Fruit fly (Drosophila melanogaster) whole organism, embryonic: Measurements from ENCODE around the gene Mlp84B.

Experiments used
- Bdp1 ChIP-seq: fragments of 200-800 bp; sonication (Bioruptor generic); optimal IDR thresholded peaks from 3 replicates; lab custom pipeline; 2016; ENCODE audit warnings: missing biosample characterization, missing genetic modification characterization
- CG10209 ChIP-seq: fragments of 200-800 bp; sonication (Bioruptor generic); optimal IDR thresholded peaks from 3 replicates; lab custom pipeline; 2017; ENCODE audit warnings: missing biosample characterization, mild to moderate bottlenecking, missing genetic modification characterization, missing genetic modification reagents
- CG10565 ChIP-seq: fragments of 200-800 bp; sonication (Bioruptor generic); optimal IDR thresholded peaks from 3 replicates; lab custom pipeline; 2016; ENCODE audit warnings: missing biosample characterization, mild to moderate bottlenecking, missing genetic modification characterization
- CG11456 ChIP-seq: fragments of 200-800 bp; sonication (Bioruptor generic); IDR thresholded peaks from 3 replicates; pipeline ENCODE4 v1.3.6; 2022; ENCODE audit warnings: missing biosample characterization, missing genetic modification characterization
- CG11560 ChIP-seq: fragments of 200-800 bp; sonication (Bioruptor generic); IDR thresholded peaks from 3 replicates; pipeline ENCODE4 v1.3.6; 2022; ENCODE audit warnings: missing biosample characterization, missing genetic modification characterization
- CG11696 ChIP-seq: fragments of 200-800 bp; sonication (Bioruptor generic); IDR thresholded peaks from 2 replicates; pipeline ENCODE4 v1.3.6; 2022; ENCODE audit warnings: missing biosample characterization, missing genetic modification characterization
- CG11723 ChIP-seq: fragments of 200-800 bp; sonication (Bioruptor generic); optimal IDR thresholded peaks from 2 replicates; lab custom pipeline; 2017; ENCODE audit warnings: missing biosample characterization, mild to moderate bottlenecking, missing genetic modification characterization
- CG12155 ChIP-seq: fragments of 200-800 bp; sonication (Bioruptor generic); optimal IDR thresholded peaks from 3 replicates; lab custom pipeline; 2016; ENCODE audit warnings: missing biosample characterization, missing genetic modification characterization
- CG12219 ChIP-seq: fragments of 200-800 bp; sonication (Bioruptor generic); optimal IDR thresholded peaks from 3 replicates; lab custom pipeline; 2018; ENCODE audit warnings: missing biosample characterization, mild to moderate bottlenecking, missing genetic modification characterization
- CG13296 ChIP-seq: fragments of 200-800 bp; sonication (Bioruptor generic); optimal IDR thresholded peaks from 3 replicates; lab custom pipeline; 2018; ENCODE audit warnings: missing biosample characterization, mild to moderate bottlenecking, missing genetic modification characterization
- CG14860 ChIP-seq: fragments of 200-800 bp; sonication (Bioruptor generic); IDR thresholded peaks from 3 replicates; pipeline ENCODE4 v1.3.6; 2022; ENCODE audit warnings: missing biosample characterization, missing genetic modification characterization; ENCODE audit not compliant: partially characterized antibody
- CG17361 ChIP-seq: fragments of 200-800 bp; sonication (Bioruptor generic); IDR thresholded peaks from 3 replicates; pipeline ENCODE4 v1.3.6; 2022; ENCODE audit warnings: missing biosample characterization, missing genetic modification characterization
- CG1832 ChIP-seq: fragments of 200-800 bp; sonication (Bioruptor generic); optimal IDR thresholded peaks from 2 replicates; lab custom pipeline; 2017; ENCODE audit warnings: missing biosample characterization, mild to moderate bottlenecking, missing genetic modification characterization, inconsistent platforms
- CG18619 ChIP-seq: fragments of 200-800 bp; sonication (Bioruptor generic); optimal IDR thresholded peaks from 3 replicates; lab custom pipeline; 2017; ENCODE audit warnings: missing biosample characterization, mild to moderate bottlenecking, missing genetic modification characterization
- CG18764 ChIP-seq: fragments of 200-800 bp; sonication (Bioruptor generic); optimal IDR thresholded peaks from 3 replicates; lab custom pipeline; 2016; ENCODE audit warnings: missing biosample characterization, missing genetic modification characterization
- CG2202 ChIP-seq: fragments of 200-800 bp; sonication (Bioruptor generic); optimal IDR thresholded peaks from 2 replicates; lab custom pipeline; 2018; ENCODE audit warnings: missing biosample characterization, mild to moderate bottlenecking, missing genetic modification characterization
- CG31224 ChIP-seq: fragments of 200-800 bp; sonication (Bioruptor generic); IDR thresholded peaks from 2 replicates; pipeline ENCODE4 v1.3.6; 2022; ENCODE audit warnings: missing biosample characterization, missing genetic modification characterization
- CG31441 ChIP-seq: fragments of 200-800 bp; sonication (Bioruptor generic); IDR thresholded peaks from 2 replicates; pipeline ENCODE4 v1.3.6; 2022; ENCODE audit warnings: missing biosample characterization, missing genetic modification characterization
- CG3726 ChIP-seq: fragments of 200-800 bp; sonication (Bioruptor generic); IDR thresholded peaks from 3 replicates; pipeline ENCODE4, ENCODE4 v1.3.6; 2022; ENCODE audit warnings: missing biosample characterization, missing genetic modification characterization
- CG4424 ChIP-seq: fragments of 200-800 bp; sonication (Bioruptor generic); optimal IDR thresholded peaks from 3 replicates; lab custom pipeline; 2016; ENCODE audit warnings: missing biosample characterization, missing genetic modification characterization
- CG4617 ChIP-seq: fragments of 200-800 bp; sonication (Bioruptor generic); optimal IDR thresholded peaks from 3 replicates; lab custom pipeline; 2016; ENCODE audit warnings: missing biosample characterization, missing genetic modification characterization, borderline replicate concordance
- CG6254 ChIP-seq: fragments of 200-800 bp; sonication (Bioruptor generic); optimal IDR thresholded peaks from 3 replicates; lab custom pipeline; 2017; ENCODE audit warnings: mild to moderate bottlenecking, missing biosample characterization, missing genetic modification reagents, missing genetic modification characterization
- CG6272 ChIP-seq: fragments of 200-800 bp; sonication (Bioruptor generic); IDR thresholded peaks from 2 replicates; pipeline ENCODE4 v1.3.6; 2022; ENCODE audit warnings: missing biosample characterization, missing genetic modification characterization
- CG7928 ChIP-seq: fragments of 200-800 bp; sonication (Bioruptor generic); optimal IDR thresholded peaks from 2 replicates; lab custom pipeline; 2017; ENCODE audit warnings: missing biosample characterization, mild to moderate bottlenecking, missing genetic modification characterization
- CG7963 ChIP-seq: fragments of 200-800 bp; sonication (Bioruptor generic); IDR thresholded peaks from 3 replicates; pipeline ENCODE4 v1.3.6; 2022; ENCODE audit warnings: missing biosample characterization, missing genetic modification characterization; ENCODE audit not compliant: partially characterized antibody
- CG8281 ChIP-seq: fragments of 200-800 bp; sonication (Bioruptor generic); optimal IDR thresholded peaks from 2 replicates; lab custom pipeline; 2018; ENCODE audit warnings: missing biosample characterization, mild to moderate bottlenecking, missing genetic modification characterization, moderate library complexity
- CG9876 ChIP-seq: fragments of 200-800 bp; sonication (Bioruptor generic); optimal IDR thresholded peaks from 2 replicates; lab custom pipeline; 2016; ENCODE audit warnings: missing biosample characterization, missing genetic modification characterization
- HHEX ChIP-seq: fragments of 200-800 bp; sonication (Bioruptor generic); optimal IDR thresholded peaks from 3 replicates; lab custom pipeline; 2017; ENCODE audit warnings: missing biosample characterization, mild to moderate bottlenecking, missing genetic modification characterization, missing genetic modification reagents
- Hmx ChIP-seq: fragments of 200-800 bp; sonication (Bioruptor generic); optimal IDR thresholded peaks from 2 replicates; lab custom pipeline; 2016; ENCODE audit warnings: missing biosample characterization, missing genetic modification characterization
- Sox100B ChIP-seq: fragments of 200-800 bp; sonication (Bioruptor generic); optimal IDR thresholded peaks from 3 replicates; lab custom pipeline; 2018; ENCODE audit warnings: missing biosample characterization, mild to moderate bottlenecking, missing genetic modification characterization
- ato ChIP-seq: fragments of 200-800 bp; sonication (Bioruptor generic); IDR thresholded peaks from 2 replicates; pipeline ENCODE4 v1.3.6; 2022; ENCODE audit warnings: missing biosample characterization, missing genetic modification characterization; ENCODE audit not compliant: partially characterized antibody
- bbx ChIP-seq: fragments of 200-800 bp; sonication (Bioruptor generic); IDR thresholded peaks from 2 replicates; pipeline ENCODE4 v1.3.6; 2022; ENCODE audit warnings: missing biosample characterization, missing genetic modification characterization; ENCODE audit not compliant: partially characterized antibody
- cato ChIP-seq: fragments of 200-800 bp; sonication (Bioruptor generic); optimal IDR thresholded peaks from 2 replicates; lab custom pipeline; 2016; ENCODE audit warnings: missing biosample characterization, missing genetic modification characterization, borderline replicate concordance
- chinmo ChIP-seq: fragments of 200-800 bp; sonication (Bioruptor generic); IDR thresholded peaks from 4 replicates; pipeline ENCODE4 v1.3.6; 2022; ENCODE audit warnings: missing biosample characterization, missing genetic modification characterization; ENCODE audit not compliant: partially characterized antibody
- chm ChIP-seq: fragments of 200-800 bp; sonication (Bioruptor generic); IDR thresholded peaks from 2 replicates; pipeline ENCODE4 v1.3.6; 2022; ENCODE audit warnings: missing biosample characterization, missing genetic modification characterization
- corto ChIP-seq: fragments of 200-800 bp; sonication (Bioruptor generic); optimal IDR thresholded peaks from 2 replicates; lab custom pipeline; 2016; ENCODE audit warnings: missing biosample characterization, mild to moderate bottlenecking, missing genetic modification characterization, moderate library complexity
- crc ChIP-seq: fragments of 200-800 bp; sonication (Bioruptor generic); optimal IDR thresholded peaks from 2 replicates; lab custom pipeline; 2016; ENCODE audit warnings: missing biosample characterization, missing genetic modification characterization
- en ChIP-seq: fragments of 200-800 bp; sonication (Bioruptor generic); optimal IDR thresholded peaks from 2 replicates; lab custom pipeline; 2016; ENCODE audit warnings: missing biosample characterization, missing genetic modification characterization
- gro ChIP-seq: fragments of 200-800 bp; sonication (Bioruptor generic); optimal IDR thresholded peaks from 2 replicates; lab custom pipeline; 2016; ENCODE audit warnings: missing biosample characterization, missing genetic modification characterization
- ind ChIP-seq: fragments of 200-800 bp; sonication (Bioruptor generic); optimal IDR thresholded peaks from 3 replicates; lab custom pipeline; 2016; ENCODE audit warnings: missing biosample characterization, missing genetic modification characterization
- lbe ChIP-seq: fragments of 200-800 bp; sonication (Bioruptor generic); optimal IDR thresholded peaks from 2 replicates; lab custom pipeline; 2016; ENCODE audit warnings: missing biosample characterization, mild to moderate bottlenecking, missing genetic modification characterization
- maf-S ChIP-seq: fragments of 200-800 bp; sonication (Bioruptor generic); optimal IDR thresholded peaks from 2 replicates; lab custom pipeline; 2016; ENCODE audit warnings: missing biosample characterization, missing genetic modification characterization
- nau ChIP-seq: fragments of 200-800 bp; sonication (Bioruptor generic); optimal IDR thresholded peaks from 3 replicates; lab custom pipeline; 2017; ENCODE audit warnings: missing biosample characterization, mild to moderate bottlenecking, missing genetic modification characterization, missing genetic modification reagents
- pfk ChIP-seq: fragments of 200-800 bp; sonication (Bioruptor generic); optimal IDR thresholded peaks from 2 replicates; lab custom pipeline; 2018; ENCODE audit warnings: missing biosample characterization, mild to moderate bottlenecking, missing genetic modification characterization, moderate library complexity
- pnt ChIP-seq: fragments of 200-800 bp; sonication (Bioruptor generic); optimal IDR thresholded peaks from 3 replicates; lab custom pipeline; 2016; ENCODE audit warnings: missing biosample characterization, missing genetic modification characterization
- shn ChIP-seq: fragments of 200-800 bp; sonication (Bioruptor generic); optimal IDR thresholded peaks from 3 replicates; lab custom pipeline; 2016; ENCODE audit warnings: missing biosample characterization, missing genetic modification characterization
- trh ChIP-seq: fragments of 200-800 bp; sonication (Bioruptor generic); optimal IDR thresholded peaks from 2 replicates; lab custom pipeline; 2016; ENCODE audit warnings: missing biosample characterization, missing genetic modification characterization
- vnd ChIP-seq: fragments of 200-800 bp; sonication (Bioruptor generic); IDR thresholded peaks from 3 replicates; pipeline ENCODE4 v1.3.6; 2022; ENCODE audit warnings: missing biosample characterization, missing genetic modification characterization; ENCODE audit not compliant: partially characterized antibody
- zfh2 ChIP-seq: fragments of 200-800 bp; sonication (Bioruptor generic); optimal IDR thresholded peaks from 2 replicates; lab custom pipeline; 2016; ENCODE audit warnings: missing biosample characterization, missing genetic modification characterization

Gene Mlp84B

DNA sequence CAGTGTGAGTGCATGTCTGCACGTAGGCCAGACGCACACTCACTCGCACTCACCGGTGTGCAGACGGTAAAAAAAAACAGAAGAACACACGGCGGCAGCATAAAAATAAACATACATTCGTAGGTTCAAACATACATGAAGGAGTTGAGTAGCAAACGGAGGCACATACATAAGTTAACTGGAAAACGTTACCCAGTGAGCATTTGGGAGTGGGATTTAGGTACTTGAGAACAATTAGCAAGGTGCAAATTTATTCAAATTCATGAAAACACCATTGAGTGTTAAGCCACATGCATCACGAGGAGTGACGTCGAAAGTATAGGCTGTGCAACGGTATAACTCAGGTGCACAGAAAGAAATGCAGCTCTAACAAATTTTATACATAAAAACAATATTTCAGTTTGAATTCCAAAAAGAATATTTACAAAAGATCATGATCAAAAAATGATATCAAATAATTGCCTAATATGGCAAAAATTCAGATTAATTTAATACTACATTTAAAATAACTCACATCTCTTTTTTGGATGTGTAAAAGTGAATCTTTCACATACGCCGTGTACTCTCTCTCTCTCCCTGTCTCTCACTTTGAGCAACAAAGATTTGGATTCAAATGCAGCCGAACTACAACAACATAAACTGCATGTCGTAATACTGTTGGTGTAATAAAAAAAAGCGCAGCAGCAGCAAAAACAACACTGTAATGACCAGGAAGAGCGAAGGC lies 8.8 kb downstream of the Mlp84B start (continued):
- TF ChIP-seq Hmx (GFP tag; lab: Kevin White, UChicago) (peak; percentile 77), shn (GFP tag; lab: Kevin White, UChicago) (peak; percentile 77), CG9876 (GFP tag; lab: Kevin White, UChicago) (peak; percentile 67), CG4424 (GFP tag; lab: Kevin White, UChicago) (peak; percentile 97), Bdp1 (GFP tag; lab: Kevin White, UChicago) (peak; percentile 70), gro (GFP tag; lab: Kevin White, UChicago) (no peak), CG6254 (peak; percentile 93), CG11456 (GFP tag; lab: Robert Waterston, UW) (no peak), CG4617 (GFP tag; lab: Kevin White, UChicago) (peak; percentile 91), crc (GFP tag; lab: Kevin White, UChicago) (peak; percentile 75), maf-S (GFP tag; lab: Kevin White, UChicago) (peak; percentile 72), CG31441 (GFP tag; lab: Robert Waterston, UW) (no peak), CG11560 (tag; lab: Robert Waterston, UW) (no peak), cato (GFP tag; lab: Kevin White, UChicago) (peak; percentile 95), CG10565 (GFP tag; lab: Kevin White, UChicago) (peak; percentile 72), CG7963 (GFP tag; lab: Robert Waterston, UW) (no peak), chinmo (GFP tag; lab: Robert Waterston, UW) (no peak), HHEX (GFP tag; lab: Kevin White, UChicago) (peak; percentile 85), ind (GFP tag; lab: Kevin White, UChicago) (peak; percentile 87), CG8281 (tag; lab: Kevin White, UChicago) (peak; percentile 84), CG1832 (GFP tag; lab: Kevin White, UChicago) (no peak), CG12219 (GFP tag; lab: Kevin White, UChicago) (peak; percentile 90), CG18764 (GFP tag; lab: Kevin White, UChicago) (peak; percentile 95), CG12155 (peak; percentile 87), CG17361 (GFP tag; lab: Robert Waterston, UW) (no peak), ato (GFP tag; lab: Robert Waterston, UW) (no peak), CG18619 (GFP tag; lab: Kevin White, UChicago) (peak; percentile 87), pfk (GFP tag; lab: Kevin White, UChicago) (no peak), CG3726 (GFP tag; lab: Robert Waterston, UW) (no peak), CG11696 (GFP tag; lab: Robert Waterston, UW) (no peak), CG6272 (peak; percentile 86), zfh2 (no peak), bbx (no peak), CG13296 (GFP tag; lab: Kevin White, UChicago) (peak; percentile 72), CG11723 (GFP tag; lab: Kevin White, UChicago) (peak; percentile 87), CG7928 (GFP tag; lab: Kevin White, UChicago) (peak; percentile 11), CG31224 (GFP tag; lab: Robert Waterston, UW) (no peak), nau (peak; percentile 79), en (GFP tag; lab: Kevin White, UChicago) (peak; percentile 88), vnd (GFP tag; lab: Robert Waterston, UW) (no peak), corto (peak; percentile 43), pnt (GFP tag; lab: Kevin White, UChicago) (peak; percentile 88), CG10209 (peak; percentile 93), CG14860 (GFP tag; lab: Robert Waterston, UW) (no peak), CG2202 (tag; lab: Kevin White, UChicago) (peak; percentile 97), chm (GFP tag; lab: Robert Waterston, UW) (no peak), Sox100B (peak; percentile 97), trh (GFP tag; lab: Kevin White, UChicago) (peak; percentile 89), lbe (GFP tag; lab: Kevin White, UChicago) (peak; percentile 90)
